Worm (Caenorhabditis elegans) whole organism, L4/young adult: ENCODE results near the gene sre-24.

Experiments used
- dao-5 ChIP-seq: sonication (generic microtip); optimal IDR thresholded peaks from 2 replicates; lab custom pipeline; 2016; ENCODE audit warnings: missing genotype, missing genetic modification characterization, moderate library complexity, missing compliant biosample characterization
- him-1 ChIP-seq: sonication (generic microtip); optimal IDR thresholded peaks from 2 replicates; lab custom pipeline; 2016; ENCODE audit warnings: missing genotype, missing genetic modification reagents, missing genetic modification characterization, missing compliant biosample characterization

DNA sequence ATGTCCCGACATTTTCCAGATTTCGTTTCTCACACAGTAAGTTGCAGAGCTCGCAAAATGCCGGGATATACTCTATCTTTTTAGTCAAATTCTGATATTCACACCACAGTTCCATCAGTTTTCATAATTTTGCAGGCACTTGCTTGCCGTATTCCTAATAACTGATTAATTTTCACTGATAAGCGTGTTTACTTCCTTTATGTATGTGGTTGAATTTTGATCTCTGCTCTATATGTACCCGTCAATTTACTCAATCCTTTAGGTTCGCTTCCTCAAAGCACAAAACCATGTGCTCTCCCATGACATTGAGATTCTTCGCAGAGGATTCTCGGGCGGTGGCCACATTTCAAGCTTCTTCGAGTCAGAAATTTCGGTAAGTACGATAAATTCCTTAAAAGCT is 2.9 kb upstream of the sre-24 start:
- TF ChIP-seq him-1 (tag; lab: Kevin White, UChicago) (no peak), dao-5 (tag; lab: Kevin White, UChicago) (no peak)
